Fruit fly (Drosophila melanogaster): ENCODE measurements around the gene Acp76A.
A peak's percentile ranks its signal among the peaks of the same experiment; 100 is the strongest.

Gene Acp76A

DNA sequence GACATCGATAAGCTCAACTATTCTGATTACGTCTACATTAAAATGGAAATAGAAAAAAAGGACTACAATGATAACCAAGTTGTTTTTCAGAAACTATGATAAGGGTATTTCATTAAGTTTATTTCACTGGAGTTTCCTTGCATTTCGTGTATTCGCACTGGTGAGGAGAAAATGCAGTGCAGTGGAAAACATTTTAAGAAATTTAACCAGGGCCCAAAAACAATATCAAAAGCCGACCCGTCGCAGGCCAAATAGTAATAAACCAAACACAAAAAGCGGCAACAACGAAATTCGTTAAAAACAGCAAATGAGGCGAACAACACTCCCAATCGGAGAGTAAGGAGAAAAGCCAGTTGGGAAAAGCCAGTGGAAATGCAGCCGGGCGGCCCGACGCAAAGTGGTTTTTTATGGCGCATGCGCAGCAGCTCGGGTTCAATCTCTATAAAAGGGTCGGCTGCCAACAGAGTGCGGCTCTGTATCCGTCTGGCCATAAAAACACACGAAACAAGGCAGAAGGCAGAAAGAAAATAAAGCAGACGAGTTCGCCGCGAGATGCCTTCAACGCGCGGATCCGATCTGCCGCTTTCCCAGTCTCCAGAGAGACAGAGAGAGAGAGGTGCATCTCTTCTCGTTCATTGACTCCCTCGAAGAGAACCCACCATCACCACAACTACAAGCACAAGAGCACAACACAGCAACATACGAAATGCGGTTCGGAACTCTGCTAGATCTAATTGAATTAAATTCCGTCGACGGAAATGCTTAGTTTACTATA is 29.3 kb upstream of the Acp76A start:
- TF ChIP-seq Crg-1 (GFP tag; optimal IDR thresholded peaks at IDR 0.05) (no peak), cic (GFP tag; optimal IDR thresholded peaks at IDR 0.05) (no peak)

- TF ChIP-seq pad (GFP tag; optimal IDR thresholded peaks at IDR 0.05) (peak; percentile 93), kay (GFP tag; ENCODE audit: borderline replicate concordance) (peak; percentile 28), CG1620 (GFP tag; optimal IDR thresholded peaks at IDR 0.05) (no peak), Hr96 (GFP tag; optimal IDR thresholded peaks at IDR 0.05) (no peak), tj (GFP tag; optimal IDR thresholded peaks at IDR 0.05) (peak; percentile 75)
Observed at dm6 chr3L:19079798-19080691, 28.2 kb upstream of the Acp76A start.

- TF ChIP-seq pad (GFP tag; optimal IDR thresholded peaks at IDR 0.05) = peak; percentile 98
- TF ChIP-seq kay (GFP tag; ENCODE audit: borderline replicate concordance) = no peak
- TF ChIP-seq ovo (GFP tag; optimal IDR thresholded peaks at IDR 0.05) = no peak
- TF ChIP-seq cnc (optimal IDR thresholded peaks at IDR 0.05) = no peak
- no peak for TF ChIP-seq CG7101 (tag; optimal IDR thresholded peaks at IDR 0.05)
- no peak for TF ChIP-seq CG33017 (tag; optimal IDR thresholded peaks at IDR 0.05)
- no peak for TF ChIP-seq CG12768 (GFP tag; optimal IDR thresholded peaks at IDR 0.05)
- no peak for TF ChIP-seq CG7045 (GFP tag; optimal IDR thresholded peaks at IDR 0.05)
Observed at dm6 chr3L:19079067-19079466, 27.2 kb upstream of the Acp76A start.

- TF ChIP-seq tj (GFP tag; optimal IDR thresholded peaks at IDR 0.05) (no peak), CG7045 (GFP tag; optimal IDR thresholded peaks at IDR 0.05) (no peak), CG7101 (tag; optimal IDR thresholded peaks at IDR 0.05) (no peak), bab1 (GFP tag; optimal IDR thresholded peaks at IDR 0.05) (no peak), Clk (GFP tag; optimal IDR thresholded peaks at IDR 0.05) (no peak)
Observed at dm6 chr3L:19078444-19078843, 26.6 kb upstream of the Acp76A start.

- no peak for TF ChIP-seq CG7101 (tag; optimal IDR thresholded peaks at IDR 0.05)
- peak; percentile 70 for TF ChIP-seq kay (GFP tag; ENCODE audit: borderline replicate concordance)
Observed at dm6 chr3L:19075976-19076375, 24.1 kb upstream of the Acp76A start.

DNA sequence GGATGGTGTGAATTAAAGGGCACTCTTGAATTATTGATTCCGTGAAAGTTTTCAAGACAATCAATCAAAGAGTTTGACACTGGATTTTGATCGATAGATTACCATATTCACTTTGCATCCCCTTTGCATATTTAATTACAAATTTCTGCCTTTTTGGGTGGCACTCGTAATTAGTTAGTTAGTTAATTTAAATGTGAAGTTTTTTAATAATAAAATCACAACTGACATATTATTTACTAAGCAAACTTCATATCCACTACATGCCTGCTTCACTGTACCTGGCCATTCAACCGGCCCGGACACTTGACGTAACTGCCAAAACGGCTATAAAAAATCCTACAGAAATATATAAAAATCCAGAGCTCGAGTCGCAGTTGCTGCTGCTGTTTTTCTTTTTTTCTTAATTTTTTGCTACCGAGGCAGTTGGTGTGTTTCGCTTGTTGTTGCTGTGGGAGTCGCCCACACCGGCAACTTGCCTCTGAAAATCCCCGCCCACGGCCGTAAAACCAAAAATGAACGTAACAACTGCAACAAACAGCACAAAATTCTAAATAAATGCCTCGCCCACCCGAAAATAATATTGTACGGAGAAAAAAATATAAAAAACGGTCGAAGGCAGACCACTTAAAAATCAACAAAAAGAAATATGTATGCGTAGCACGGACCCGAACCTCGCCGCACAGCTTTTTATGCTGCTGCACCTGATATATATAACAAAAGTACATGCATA is 23.0 kb upstream of the Acp76A start:
- TF ChIP-seq cic (GFP tag; optimal IDR thresholded peaks at IDR 0.05) (no peak), Hr96 (GFP tag; optimal IDR thresholded peaks at IDR 0.05) (no peak), toe (GFP tag; optimal IDR thresholded peaks at IDR 0.05) (no peak), ovo (GFP tag; optimal IDR thresholded peaks at IDR 0.05) (no peak), pad (GFP tag; optimal IDR thresholded peaks at IDR 0.05) (no peak), Crg-1 (GFP tag; optimal IDR thresholded peaks at IDR 0.05) (no peak), tj (GFP tag; optimal IDR thresholded peaks at IDR 0.05) (no peak), Mnt (GFP tag; optimal IDR thresholded peaks at IDR 0.05) (no peak), CG11617 (GFP tag; optimal IDR thresholded peaks at IDR 0.05) (no peak), Clk (GFP tag; optimal IDR thresholded peaks at IDR 0.05) (no peak), CG14711 (tag; optimal IDR thresholded peaks at IDR 0.05) (no peak), CG12768 (GFP tag; optimal IDR thresholded peaks at IDR 0.05) (no peak), CG5204 (GFP tag; optimal IDR thresholded peaks at IDR 0.05) (no peak), cnc (optimal IDR thresholded peaks at IDR 0.05) (no peak), kay (GFP tag; ENCODE audit: borderline replicate concordance) (no peak), CG1620 (GFP tag; optimal IDR thresholded peaks at IDR 0.05) (no peak)

dm6 chr3L:19073909-19074239 is 22.0 kb upstream of the Acp76A start:
- TF ChIP-seq cnc (optimal IDR thresholded peaks at IDR 0.05) (no peak), kay (GFP tag; ENCODE audit: borderline replicate concordance) (peak; percentile 20)
